Fruit fly (Drosophila melanogaster) whole organism, larva: ENCODE data around the gene Datp.

Source experiments
- noc ChIP-seq: fragments of 200-800 bp; sonication (Bioruptor generic); optimal IDR thresholded peaks from 3 replicates; lab custom pipeline; 2019; ENCODE audit warnings: missing biosample characterization, mild to moderate bottlenecking, missing genetic modification characterization, moderate library complexity

Datp gene

DNA sequence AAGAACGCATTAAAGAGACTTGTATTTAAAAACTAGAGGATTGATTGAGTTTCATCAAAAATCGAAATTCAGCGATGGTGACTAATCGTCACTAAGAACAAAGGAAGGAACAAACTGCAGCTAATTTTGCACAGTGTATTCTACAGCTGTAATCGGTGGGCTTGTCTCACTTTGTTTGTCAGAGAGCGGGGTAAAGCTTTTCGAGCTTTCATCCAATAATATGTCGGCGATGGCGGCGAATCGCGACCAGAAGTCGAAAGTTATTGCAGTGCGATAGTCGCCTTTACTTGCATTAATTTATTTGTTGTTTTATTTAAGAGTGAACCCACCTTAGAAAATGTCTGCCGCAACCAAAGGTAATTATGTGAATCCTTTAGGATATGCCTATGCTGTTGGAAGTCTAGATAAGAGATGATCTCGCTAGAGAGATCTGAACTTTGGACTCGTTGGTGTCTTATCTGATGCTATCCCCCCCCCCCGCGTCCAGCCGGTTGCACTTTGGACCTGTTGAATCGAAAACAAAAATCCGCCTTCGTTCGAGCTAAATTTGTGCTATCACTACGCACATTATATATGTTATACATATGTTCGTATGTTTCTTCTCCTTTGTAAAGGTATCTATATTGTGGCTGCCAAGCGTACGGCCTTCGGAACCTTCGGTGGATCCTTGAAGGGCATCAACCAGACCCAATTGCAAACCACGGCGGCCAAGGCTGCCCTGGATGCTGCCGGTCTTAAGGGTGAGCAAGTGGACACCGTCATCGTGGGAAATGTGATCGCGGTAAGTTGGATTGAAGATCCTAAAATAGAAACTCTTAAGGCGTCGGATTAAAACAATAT, 23.4 kb downstream of the Datp start, which contains the start of gene yip2:
Gene yip2, plus strand, starts transcription at position 243 of the 840 bp plus-strand sequence.
- TF ChIP-seq noc (tag; lab: Kevin White, UChicago) = peak; percentile 70

DNA sequence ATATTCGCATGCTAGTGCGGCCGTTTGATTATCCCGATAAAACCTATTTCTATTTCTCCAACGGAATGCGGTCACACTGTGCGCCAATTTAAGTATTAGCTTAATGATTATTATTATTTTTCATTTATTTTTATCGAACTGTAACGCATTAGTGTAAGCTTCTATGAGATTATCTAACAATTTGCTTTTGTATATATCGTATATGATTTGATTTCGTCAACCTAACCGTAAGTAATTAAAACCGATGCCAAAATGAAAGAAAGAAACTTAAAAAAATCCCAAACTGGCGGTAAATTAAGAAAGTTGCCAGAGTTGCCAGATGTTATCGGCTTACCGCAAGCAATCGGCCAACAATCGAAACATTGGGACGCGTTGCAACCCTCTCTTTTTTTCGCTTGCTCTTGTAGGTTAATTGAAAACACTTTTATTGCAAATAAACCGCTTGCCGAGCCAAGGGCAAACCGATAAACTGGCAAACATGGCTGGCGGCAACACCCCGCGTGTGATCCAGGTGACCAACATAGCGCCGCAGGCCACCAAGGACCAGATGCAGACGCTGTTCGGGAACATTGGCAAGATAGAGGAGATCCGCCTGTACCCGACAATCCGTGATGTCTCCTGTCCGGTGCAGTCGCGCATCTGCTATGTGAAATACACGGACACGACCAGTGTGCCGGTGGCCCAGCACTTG, 25.9 kb downstream of the Datp start, which contains the start of the genes Etl1 and Srp54:
Gene Etl1, minus strand, starts transcription at position 39 of the 691 bp plus-strand sequence.
Gene Srp54, plus strand, starts transcription at position 342 of the 691 bp plus-strand sequence.
- no peak for TF ChIP-seq noc (tag; lab: Kevin White, UChicago)

DNA sequence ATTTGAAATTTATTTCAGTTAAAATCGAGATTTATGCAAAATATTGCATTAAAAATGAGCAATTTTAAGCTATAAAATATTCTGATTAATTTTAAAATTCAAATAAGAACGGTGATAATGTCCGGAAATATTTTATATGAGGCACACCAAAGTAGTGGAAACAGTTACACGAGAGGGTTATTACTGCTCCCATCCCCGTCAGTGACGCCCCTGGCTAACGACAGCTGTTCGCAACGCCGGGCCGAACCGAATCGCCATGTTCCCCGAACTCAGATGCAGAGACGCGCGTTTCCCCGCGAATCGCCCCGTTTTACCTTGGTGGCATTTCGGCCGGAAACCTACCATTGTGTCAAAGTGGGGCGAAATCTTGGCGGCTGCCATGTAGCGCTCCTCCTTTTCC, 26.8 kb downstream of the Datp start:
- TF ChIP-seq noc (tag; lab: Kevin White, UChicago) = peak; percentile 25

DNA sequence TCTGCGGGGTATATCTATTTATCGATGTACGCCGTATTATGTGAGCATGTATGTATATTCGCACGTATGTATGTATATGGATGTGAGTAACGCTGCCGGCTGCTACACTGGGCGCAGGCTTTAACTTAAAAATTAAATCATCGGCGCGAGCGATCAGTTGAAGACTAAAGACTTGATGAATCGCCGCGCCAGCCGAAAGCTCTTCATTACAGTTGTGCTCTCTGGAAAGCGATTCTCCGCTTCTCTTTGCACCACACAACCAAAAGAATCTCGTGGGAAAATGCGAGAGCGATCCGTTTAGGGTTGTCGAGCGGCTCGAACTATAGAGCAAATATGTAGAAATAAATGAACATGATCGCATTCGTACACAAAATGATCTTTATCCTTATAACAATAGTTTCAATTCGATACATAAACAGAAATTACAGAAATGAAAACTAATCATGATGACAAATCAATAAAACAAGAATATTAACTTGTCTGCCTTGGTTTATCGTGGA, 30.1 kb downstream of the Datp start, which contains the start of gene CG13124:
Gene CG13124, minus strand, starts transcription at position 166 of the 500 bp plus-strand sequence.
- no peak for TF ChIP-seq noc (tag; lab: Kevin White, UChicago)

DNA sequence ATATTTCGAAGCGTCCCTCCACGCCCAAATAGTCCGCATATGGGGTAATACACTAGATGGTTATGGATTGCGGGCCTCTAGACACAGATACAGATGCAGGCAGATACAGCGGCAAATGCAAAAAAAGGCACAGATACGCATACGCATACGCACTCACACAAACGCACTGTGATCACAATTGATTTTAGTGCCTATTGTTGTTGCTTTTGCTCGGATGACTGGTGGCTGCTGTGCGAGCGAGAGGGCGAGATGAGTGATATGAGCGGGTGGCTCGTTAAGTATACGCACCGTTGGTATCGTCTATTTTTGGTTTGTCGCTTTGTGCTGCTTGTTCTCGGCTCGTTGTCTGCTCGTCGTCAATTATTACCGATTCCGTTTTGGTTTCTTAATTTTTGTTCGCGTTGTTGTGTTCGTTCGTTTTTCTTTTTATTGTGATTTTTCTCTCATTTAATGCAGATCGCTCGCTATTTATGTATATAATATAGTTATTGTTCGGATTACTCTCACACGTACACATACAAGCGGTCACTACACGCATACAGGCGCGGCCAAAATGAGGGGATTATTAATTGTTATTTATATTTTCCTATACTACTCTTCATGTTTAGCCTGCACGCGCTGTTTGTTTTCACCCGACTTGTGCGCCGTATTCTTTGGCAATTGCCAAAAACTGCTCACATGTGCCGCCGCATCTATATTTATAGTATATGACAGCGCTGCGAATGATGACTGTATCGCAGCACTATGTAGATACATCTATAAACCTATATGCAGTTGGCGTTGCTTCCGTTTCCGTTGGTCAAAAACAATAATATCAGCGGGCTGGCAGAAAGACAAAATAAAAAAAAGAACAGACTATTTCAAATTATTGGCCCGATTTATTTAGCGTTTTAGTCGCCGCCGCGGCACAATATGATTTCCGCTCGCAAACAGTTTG, 31.0 kb downstream of the Datp start:
- no peak for TF ChIP-seq noc (tag; lab: Kevin White, UChicago)

DNA sequence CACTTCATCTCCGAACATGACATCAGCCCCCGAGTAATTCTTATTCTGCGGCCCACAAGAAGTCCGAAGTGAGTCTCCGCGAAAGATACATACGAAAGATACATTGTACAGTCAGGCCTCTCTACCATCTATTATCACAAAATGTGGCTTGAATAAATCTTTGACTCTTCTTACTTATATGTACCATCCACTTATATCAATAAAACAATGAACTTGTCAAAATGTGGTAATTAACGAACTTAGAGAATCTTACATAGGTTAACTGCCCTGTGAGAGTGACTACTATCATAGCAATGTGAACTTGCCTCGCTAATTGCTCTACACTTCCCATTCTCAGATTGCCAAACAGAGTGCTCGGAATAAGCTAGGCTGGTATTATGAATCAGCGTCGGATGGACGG, 31.9 kb downstream of the Datp start:
- no peak for TF ChIP-seq noc (tag; lab: Kevin White, UChicago)

DNA sequence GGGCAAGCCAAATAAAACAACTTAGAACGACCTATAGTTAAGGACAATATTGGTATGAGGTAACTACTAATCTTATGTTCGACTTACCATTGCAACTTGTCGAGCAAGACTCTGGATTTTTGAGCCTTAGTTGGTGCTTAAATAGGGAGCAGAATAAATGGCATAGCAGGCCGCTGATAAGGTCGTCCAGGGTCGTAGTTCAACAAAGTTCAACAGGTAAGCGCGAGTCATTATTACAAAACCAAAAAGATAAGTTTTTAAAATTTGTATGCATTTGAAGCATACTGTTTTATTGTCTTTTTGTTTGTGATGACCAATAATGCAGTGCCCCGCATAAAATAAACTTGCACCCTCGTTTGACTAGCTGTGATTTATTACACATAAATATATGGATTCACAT, 35.6 kb downstream of the Datp start, which contains the start of gene Muc30E:
Gene Muc30E, minus strand, starts transcription at position 101 of the 400 bp plus-strand sequence.
- no peak for TF ChIP-seq noc (tag; lab: Kevin White, UChicago)

DNA sequence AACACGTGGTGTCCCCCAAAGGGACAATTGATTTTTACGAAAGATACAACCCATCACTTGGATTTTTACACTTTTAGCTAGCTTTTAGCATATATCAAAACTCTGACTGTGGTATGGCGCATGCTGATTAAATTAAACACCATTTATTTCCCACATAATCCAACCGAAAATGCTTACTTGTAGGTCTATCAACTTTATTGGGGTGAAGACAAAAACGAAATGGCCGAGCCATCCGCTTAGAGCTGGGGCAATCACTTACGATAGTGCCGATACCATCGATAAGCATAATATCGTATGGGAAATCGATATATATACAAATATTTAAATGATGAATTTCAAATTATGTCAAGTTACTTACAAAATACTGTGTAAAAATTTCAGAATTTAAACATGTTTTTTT, 41.3 kb downstream of the Datp start, which contains the start of gene RpS2:
Gene RpS2, minus strand, starts transcription at position 257 of the 400 bp plus-strand sequence.
- peak; percentile 20 for TF ChIP-seq noc (tag; lab: Kevin White, UChicago)

DNA sequence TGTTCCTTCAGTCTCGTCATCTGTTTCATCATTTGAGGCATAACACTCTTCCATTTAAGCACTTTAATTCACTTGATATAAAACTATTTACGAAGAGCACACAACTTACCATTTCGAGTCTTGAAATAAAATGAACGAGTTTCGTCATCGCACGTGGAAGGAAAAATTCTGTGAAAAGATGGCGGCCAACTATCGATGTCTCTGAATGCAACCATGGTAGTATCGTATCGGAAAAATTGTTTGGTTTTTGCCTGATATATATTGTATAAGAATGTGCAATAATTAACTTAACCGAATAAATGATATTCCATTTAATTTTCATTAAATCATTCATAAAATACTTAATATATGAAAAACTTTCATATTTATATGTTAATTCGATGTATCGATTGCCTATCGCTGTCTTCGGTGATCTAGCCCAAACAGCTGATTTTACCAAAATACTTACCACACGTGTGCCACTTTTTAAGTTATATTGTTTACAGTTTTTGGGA, 43.7 kb downstream of the Datp start, which contains the start of gene Bka:
Gene Bka, plus strand, starts transcription at position 417 of the 494 bp plus-strand sequence.
- TF ChIP-seq noc (tag; lab: Kevin White, UChicago) = peak; percentile 52

DNA sequence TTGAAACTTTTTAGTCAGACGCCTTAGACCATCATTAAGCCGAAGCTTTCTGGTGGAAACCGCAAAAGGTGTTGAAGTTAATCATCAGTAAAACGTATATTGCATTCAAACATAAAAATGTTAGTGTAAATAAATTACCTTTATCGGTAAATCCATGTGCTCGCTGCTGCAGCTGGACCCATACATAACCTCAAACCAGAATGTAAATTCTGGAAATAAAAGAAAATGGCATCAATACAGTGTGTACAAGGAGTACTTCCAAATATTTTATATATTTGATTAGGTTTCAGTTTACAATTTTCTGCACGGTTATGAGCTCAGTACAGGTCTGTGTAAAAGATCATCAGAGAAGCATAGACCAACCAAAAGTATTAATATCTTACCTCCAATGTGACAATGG, 44.4 kb downstream of the Datp start:
- TF ChIP-seq noc (tag; lab: Kevin White, UChicago) = no peak

DNA sequence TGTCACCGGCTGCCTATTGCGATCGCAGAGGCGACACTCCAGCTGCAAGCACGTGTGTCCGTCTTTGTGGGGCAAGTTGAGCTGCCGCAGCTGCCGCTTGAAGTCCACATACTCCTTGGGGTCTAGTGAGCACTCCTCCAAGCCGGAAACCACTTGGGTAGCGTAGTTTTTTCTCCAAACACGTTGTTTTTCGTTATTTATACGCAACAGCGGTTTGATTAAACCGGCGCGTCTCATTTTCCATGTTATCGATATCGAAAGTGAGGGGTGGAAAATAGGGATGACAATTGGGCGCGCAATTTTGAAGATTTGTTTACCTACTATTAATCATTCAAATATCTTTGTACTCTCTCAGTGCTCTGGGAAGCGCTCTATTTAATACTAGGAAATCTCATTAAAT, 45.4 kb downstream of the Datp start, which contains the start of gene mtDNA-helicase:
Gene mtDNA-helicase, minus strand, starts transcription at position 264 of the 400 bp plus-strand sequence.
- TF ChIP-seq noc (tag; lab: Kevin White, UChicago) = no peak

DNA sequence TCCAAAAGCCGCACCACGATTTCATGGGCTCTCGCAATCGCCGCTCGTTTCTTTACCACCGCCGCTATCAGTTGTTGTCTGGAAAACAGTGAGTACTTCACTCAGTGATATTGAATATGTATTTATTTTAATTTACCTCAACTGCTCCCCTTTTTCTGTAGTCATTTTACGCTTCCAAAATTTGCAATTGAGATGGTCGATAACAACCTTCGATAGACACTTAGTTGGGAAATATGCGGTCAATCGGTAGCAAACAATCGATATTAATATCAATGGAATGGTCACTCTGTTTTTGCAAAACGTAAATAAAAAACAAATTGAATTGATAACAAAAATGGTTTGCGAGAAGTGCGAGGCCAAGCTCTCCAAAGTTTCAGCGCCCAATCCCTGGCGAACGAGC, 48.0 kb downstream of the Datp start, which contains the start of the genes CG34183 and CG4537:
Gene CG34183, minus strand, starts transcription at position 197 of the 400 bp plus-strand sequence.
Gene CG4537, plus strand, starts transcription at position 310 of the 400 bp plus-strand sequence.
- TF ChIP-seq noc (tag; lab: Kevin White, UChicago) = no peak
